Fruit fly (Drosophila melanogaster): ENCODE results near the gene CG32081.

CG32081 gene

DNA sequence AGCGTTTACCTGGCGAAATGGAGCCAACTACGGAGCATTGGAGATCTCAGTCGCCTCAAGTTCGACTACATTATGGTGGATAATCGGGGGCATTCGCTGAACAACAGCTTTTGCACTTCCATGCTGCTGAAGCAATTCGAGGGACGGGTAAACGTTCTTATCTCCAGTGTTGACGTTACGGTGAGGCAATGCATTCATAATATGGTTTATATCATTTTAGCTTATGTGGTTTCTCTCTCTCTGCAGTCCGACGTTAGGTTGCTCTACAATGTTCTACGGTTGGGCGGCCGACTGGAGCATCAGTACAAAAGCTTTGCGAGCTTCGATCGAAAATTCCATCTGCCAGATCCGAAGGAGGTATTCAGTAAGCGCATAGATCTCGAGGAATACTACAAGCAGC, 38.5 kb downstream of the CG32081 start:
- 0 out of 3 replicates have a peak, but pooled peaks have one; percentile 25 for TF ChIP-seq ci (GFP tag; IDR thresholded peaks at IDR 0.05)
- TF ChIP-seq D19A (tag; optimal IDR thresholded peaks at IDR 0.05) = no peak
- no peak for TF ChIP-seq Rx (GFP tag; IDR thresholded peaks at IDR 0.05)
- no peak for TF ChIP-seq CG7357 (GFP tag; IDR thresholded peaks at IDR 0.05)
- TF ChIP-seq lola (GFP tag; optimal IDR thresholded peaks at IDR 0.05) = no peak
- TF ChIP-seq nom (GFP tag; optimal IDR thresholded peaks at IDR 0.05) = peak; percentile 48
- TF ChIP-seq tna (GFP tag; IDR thresholded peaks at IDR 0.05; ENCODE audit: partially characterized antibody) = no peak
- no peak for TF ChIP-seq CG3838 (GFP tag; optimal IDR thresholded peaks at IDR 0.05)
- TF ChIP-seq bsh (GFP tag; optimal IDR thresholded peaks at IDR 0.05) = no peak
- no peak for TF ChIP-seq otp (GFP tag; IDR thresholded peaks at IDR 0.05)
- no peak for TF ChIP-seq zen2 (GFP tag; IDR thresholded peaks at IDR 0.05; ENCODE audit: partially characterized antibody)
- TF ChIP-seq br (optimal IDR thresholded peaks at IDR 0.05) = no peak
- no peak for TF ChIP-seq Nf-YB (GFP tag; optimal IDR thresholded peaks at IDR 0.05)
- TF ChIP-seq esg (GFP tag; conservative IDR thresholded peaks at IDR 0.05) = no peak
- no peak for TF ChIP-seq Lim3 (GFP tag; IDR thresholded peaks at IDR 0.05)
- peak; percentile 64 for TF ChIP-seq Med (GFP tag)
- TF ChIP-seq tup (GFP tag; optimal IDR thresholded peaks at IDR 0.05) = no peak
- TF ChIP-seq CG14667 (GFP tag; IDR thresholded peaks at IDR 0.05) = no peak
- TF ChIP-seq MTF-1 (GFP tag; optimal IDR thresholded peaks at IDR 0.05; ENCODE audit: borderline replicate concordance) = no peak
- no peak for TF ChIP-seq chn (GFP tag; optimal IDR thresholded peaks at IDR 0.05)
- no peak for TF ChIP-seq ERR (GFP tag; optimal IDR thresholded peaks at IDR 0.05)
- TF ChIP-seq al (GFP tag; IDR thresholded peaks at IDR 0.05) = no peak
- no peak for TF ChIP-seq NfI (GFP tag; optimal IDR thresholded peaks at IDR 0.05)
- TF ChIP-seq Drgx (GFP tag; IDR thresholded peaks at IDR 0.05) = no peak
- no peak for TF ChIP-seq E2f1 (GFP tag; IDR thresholded peaks at IDR 0.05)
- no peak for TF ChIP-seq CG7839 (tag; optimal IDR thresholded peaks at IDR 0.05)
- TF ChIP-seq Elba2 (GFP tag; optimal IDR thresholded peaks at IDR 0.05) = no peak
- no peak for TF ChIP-seq CG3847 (GFP tag; IDR thresholded peaks at IDR 0.05)
- no peak for TF ChIP-seq Nf-YC (tag; optimal IDR thresholded peaks at IDR 0.05)
- peak; percentile 48 for TF ChIP-seq CG13296 (GFP tag; optimal IDR thresholded peaks at IDR 0.05)

DNA sequence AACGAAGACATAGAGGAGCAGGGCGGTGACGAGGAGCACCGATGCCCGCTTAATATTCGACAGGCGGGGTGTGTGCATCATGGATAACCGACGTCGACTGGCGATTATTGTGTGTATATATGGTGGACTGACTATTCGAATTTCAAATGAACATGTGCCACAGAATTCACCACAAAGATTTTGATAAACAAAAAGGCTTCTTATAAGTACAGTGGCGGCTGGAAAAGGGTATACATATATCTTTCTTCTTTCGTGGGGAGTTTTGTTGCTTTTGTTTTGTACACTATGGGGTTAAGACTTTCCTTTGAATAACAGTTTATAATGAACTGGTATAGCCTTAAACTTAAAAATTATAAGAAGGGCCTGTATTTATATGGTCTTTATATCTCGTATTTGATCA, 42.4 kb downstream of the CG32081 start, which contains the start of gene CG6310:
Gene CG6310 (minus strand): TSS at position 101 of the 400 bp plus-strand sequence.
- TF ChIP-seq mam (GFP tag; optimal IDR thresholded peaks at IDR 0.05) = no peak
- TF ChIP-seq CG6654 (GFP tag; optimal IDR thresholded peaks at IDR 0.05) = no peak
- TF ChIP-seq Med (GFP tag) = peak; percentile 45
- no peak for TF ChIP-seq CG13287 (GFP tag; IDR thresholded peaks at IDR 0.05; ENCODE audit: partially characterized antibody)
- 0 out of 2 replicates have a peak, but pooled peaks have one; percentile 20 for TF ChIP-seq Atf6 (GFP tag; IDR thresholded peaks at IDR 0.05)
- peak; percentile 75 for TF ChIP-seq CG15073 (GFP tag; optimal IDR thresholded peaks at IDR 0.05)

DNA sequence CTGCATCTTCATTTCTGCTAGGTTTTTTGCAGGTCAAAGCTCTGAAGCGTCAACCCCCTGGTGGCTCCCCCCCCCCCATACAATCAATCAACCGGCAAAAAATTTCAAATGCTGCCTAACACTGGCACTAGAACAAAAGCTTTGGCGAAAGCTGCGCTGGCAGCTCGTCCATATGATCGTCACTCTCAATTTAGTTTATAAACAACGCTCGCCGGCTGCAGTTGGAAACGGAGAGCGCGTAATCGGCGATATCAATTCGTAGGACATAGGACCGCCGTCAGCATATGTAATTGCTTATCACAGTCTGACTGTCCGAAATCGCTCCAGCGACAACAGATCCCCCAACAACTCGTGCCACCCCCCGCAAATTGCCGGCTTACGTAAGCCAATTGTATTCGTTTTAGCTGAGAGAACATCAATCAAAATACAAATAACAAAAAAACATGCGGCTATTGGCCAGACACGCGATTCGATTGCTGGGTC, 43.0 kb downstream of the CG32081 start, which contains the start of gene Mocs1:
Gene Mocs1 (plus strand): TSS at position 155 of the 483 bp plus-strand sequence.
- TF ChIP-seq en (GFP tag; optimal IDR thresholded peaks at IDR 0.05) (no peak), Fer1 (GFP tag; optimal IDR thresholded peaks at IDR 0.05) (peak; percentile 41), CG8290 (GFP tag; optimal IDR thresholded peaks at IDR 0.05) (no peak), CG8290 (tag; optimal IDR thresholded peaks at IDR 0.05) (peak in 1 of 2 experiments; percentile 45), CG7987 (GFP tag; optimal IDR thresholded peaks at IDR 0.05) (no peak), CkIIα-i1 (GFP tag; IDR thresholded peaks at IDR 0.05) (no peak), Hr78 (GFP tag; optimal IDR thresholded peaks at IDR 0.05) (peak in 1 of 2 experiments; percentile 98), BEAF-32 (GFP tag; optimal IDR thresholded peaks at IDR 0.05) (no peak), vvl (GFP tag; IDR thresholded peaks at IDR 0.05) (0 out of 2 replicates have a peak, but pooled peaks have one; percentile 8), dan (GFP tag; IDR thresholded peaks at IDR 0.05) (no peak), Deaf1 (tag; optimal IDR thresholded peaks at IDR 0.05) (peak; percentile 8), usp (GFP tag; optimal IDR thresholded peaks at IDR 0.05) (no peak), CG3847 (GFP tag; IDR thresholded peaks at IDR 0.05) (peak; percentile 25; the same call in 1 of the 2 replicates), Xrp1 (GFP tag; IDR thresholded peaks at IDR 0.05) (peak; percentile 28; the same call in 1 of the 2 replicates), CG6683 (GFP tag; optimal IDR thresholded peaks at IDR 0.05) (peak; percentile 2), ftz-f1 (GFP tag; optimal IDR thresholded peaks at IDR 0.05) (peak; percentile 40), ham (GFP tag; IDR thresholded peaks at IDR 0.05) (no peak)

Data from whole organism, embryonic.